Worm (Caenorhabditis elegans) whole organism, late embryonic: ENCODE measurements around the gene Y37D8A.25.

Experiments used
- C08G9.2 ChIP-seq: sonication (generic microtip); optimal IDR thresholded peaks from 2 replicates; lab custom pipeline; 2016; ENCODE audit warnings: mild to moderate bottlenecking, missing genetic modification characterization, moderate library complexity, missing compliant biosample characterization
- C38D4.7 ChIP-seq: fragments of 200-800 bp; sonication (Bioruptor generic); optimal IDR thresholded peaks from 2 replicates; lab custom pipeline; 2018; ENCODE audit warnings: mild to moderate bottlenecking, missing genetic modification characterization, moderate library complexity, missing compliant biosample characterization
- F13H6.1 ChIP-seq: sonication (generic microtip); optimal IDR thresholded peaks from 2 replicates; lab custom pipeline; 2016; ENCODE audit warnings: missing genetic modification characterization, missing compliant biosample characterization
- T23F11.4 ChIP-seq: fragments of 200-800 bp; sonication (Bioruptor generic); optimal IDR thresholded peaks from 2 replicates; lab custom pipeline; 2018; ENCODE audit warnings: mild to moderate bottlenecking, missing genetic modification characterization, missing compliant biosample characterization
- Y22D7AL.16 ChIP-seq: sonication (generic microtip); optimal IDR thresholded peaks from 2 replicates; lab custom pipeline; 2016; ENCODE audit warnings: missing genetic modification characterization, missing compliant biosample characterization
- ceh-14 ChIP-seq: sonication (generic microtip); optimal IDR thresholded peaks from 2 replicates; lab custom pipeline; 2016; ENCODE audit warnings: missing genotype, missing genetic modification characterization, missing compliant biosample characterization
- ceh-2 ChIP-seq: sonication (generic microtip); optimal IDR thresholded peaks from 2 replicates; lab custom pipeline; 2016; ENCODE audit warnings: missing genotype, missing genetic modification characterization, missing compliant biosample characterization
- ceh-22 ChIP-seq: sonication (generic microtip); optimal IDR thresholded peaks from 2 replicates; lab custom pipeline; 2017; ENCODE audit warnings: missing biosample characterization, missing genetic modification characterization
- ceh-34 ChIP-seq: sonication (generic microtip); optimal IDR thresholded peaks from 2 replicates; lab custom pipeline; 2016; ENCODE audit warnings: mild to moderate bottlenecking, missing genetic modification characterization, missing compliant biosample characterization
- ceh-6 ChIP-seq: fragments of 200-800 bp; sonication (Bioruptor generic); optimal IDR thresholded peaks from 2 replicates; lab custom pipeline; 2018; ENCODE audit warnings: mild to moderate bottlenecking, missing genetic modification characterization, missing compliant biosample characterization
- dmd-4 ChIP-seq: sonication (generic microtip); optimal IDR thresholded peaks from 2 replicates; lab custom pipeline; 2016; ENCODE audit warnings: borderline replicate concordance, missing genetic modification characterization, missing compliant biosample characterization
- dve-1 ChIP-seq: sonication (generic microtip); optimal IDR thresholded peaks from 2 replicates; lab custom pipeline; 2017; ENCODE audit warnings: antibody characterized with exemption, mild to moderate bottlenecking, missing genetic modification characterization, missing compliant biosample characterization
- elt-2 ChIP-seq: sonication (generic microtip); optimal IDR thresholded peaks from 2 replicates; lab custom pipeline; 2016; ENCODE audit warnings: missing genetic modification reagents, missing genetic modification characterization, missing compliant biosample characterization
- elt-4 ChIP-seq: sonication (generic microtip); optimal IDR thresholded peaks from 2 replicates; lab custom pipeline; 2016; ENCODE audit warnings: missing genetic modification characterization, missing compliant biosample characterization
- gmeb-2 ChIP-seq: sonication (generic microtip); optimal IDR thresholded peaks from 2 replicates; lab custom pipeline; 2016; ENCODE audit warnings: missing genetic modification characterization, inconsistent platforms, missing compliant biosample characterization
- hlh-30 ChIP-seq: sonication (generic microtip); optimal IDR thresholded peaks from 2 replicates; lab custom pipeline; 2017; ENCODE audit warnings: antibody characterized with exemption, missing genetic modification characterization, missing compliant biosample characterization; ENCODE audit not compliant: insufficient read depth
- hlh-6 ChIP-seq: sonication (generic microtip); optimal IDR thresholded peaks from 2 replicates; lab custom pipeline; 2016; ENCODE audit warnings: missing genotype, missing genetic modification characterization, missing compliant biosample characterization
- hlh-8 ChIP-seq: sonication (generic microtip); optimal IDR thresholded peaks from 2 replicates; lab custom pipeline; 2016; ENCODE audit warnings: missing genotype, missing genetic modification characterization, missing compliant biosample characterization
- lin-11 ChIP-seq: fragments of 200-800 bp; sonication (Bioruptor generic); optimal IDR thresholded peaks from 2 replicates; lab custom pipeline; 2018; ENCODE audit warnings: mild to moderate bottlenecking, missing genetic modification characterization, missing compliant biosample characterization
- mec-3 ChIP-seq: sonication (generic microtip); optimal IDR thresholded peaks from 2 replicates; lab custom pipeline; 2016; ENCODE audit warnings: borderline replicate concordance, missing genetic modification characterization, missing compliant biosample characterization
- npax-4 ChIP-seq: sonication (generic microtip); optimal IDR thresholded peaks from 2 replicates; lab custom pipeline; 2016; ENCODE audit warnings: missing genetic modification characterization, missing compliant biosample characterization
- odd-2 ChIP-seq: sonication (generic microtip); optimal IDR thresholded peaks from 2 replicates; lab custom pipeline; 2017; ENCODE audit warnings: antibody characterized with exemption, mild to moderate bottlenecking, missing genetic modification characterization, missing compliant biosample characterization
- pag-3 ChIP-seq: sonication (generic microtip); optimal IDR thresholded peaks from 2 replicates; lab custom pipeline; 2016; ENCODE audit warnings: missing compliant biosample characterization, missing genetic modification characterization, borderline replicate concordance
- pat-9 ChIP-seq: fragments of 200-800 bp; sonication (Bioruptor generic); optimal IDR thresholded peaks from 2 replicates; lab custom pipeline; 2018; ENCODE audit warnings: mild to moderate bottlenecking, missing genetic modification characterization, moderate library complexity, missing compliant biosample characterization
- pax-1 ChIP-seq: fragments of 150-350 bp; optimal IDR thresholded peaks from 2 replicates; lab custom pipeline; 2014; ENCODE audit warnings: missing biosample characterization, missing genetic modification characterization
- pha-4 ChIP-seq: fragments of 150-350 bp; optimal IDR thresholded peaks from 2 replicates; lab custom pipeline; 2018; ENCODE audit warnings: missing biosample characterization, missing genetic modification reagents, missing genetic modification characterization
- pqm-1 ChIP-seq: sonication (generic microtip); optimal IDR thresholded peaks from 2 replicates; lab custom pipeline; 2016; ENCODE audit warnings: missing genetic modification characterization, missing compliant biosample characterization
- sdc-2 ChIP-seq: sonication (generic microtip); optimal IDR thresholded peaks from 2 replicates; lab custom pipeline; 2016; ENCODE audit warnings: missing genotype, missing genetic modification characterization, missing compliant biosample characterization
- sox-4 ChIP-seq: sonication (generic microtip); optimal IDR thresholded peaks from 2 replicates; lab custom pipeline; 2017; ENCODE audit warnings: mild to moderate bottlenecking, missing genetic modification characterization, inconsistent platforms, missing compliant biosample characterization
- tbx-2 ChIP-seq: sonication (generic microtip); optimal IDR thresholded peaks from 2 replicates; lab custom pipeline; 2016; ENCODE audit warnings: missing genetic modification characterization, missing compliant biosample characterization
- tbx-7 ChIP-seq: sonication (generic microtip); optimal IDR thresholded peaks from 2 replicates; lab custom pipeline; 2016; ENCODE audit warnings: missing genotype, missing genetic modification characterization, missing compliant biosample characterization
- ttx-3 ChIP-seq: sonication (generic microtip); optimal IDR thresholded peaks from 2 replicates; lab custom pipeline; 2016; ENCODE audit warnings: missing genetic modification reagents, missing genetic modification characterization, missing compliant biosample characterization
- unc-42 ChIP-seq: sonication (generic microtip); optimal IDR thresholded peaks from 2 replicates; lab custom pipeline; 2016; ENCODE audit warnings: missing genotype, missing genetic modification characterization, missing compliant biosample characterization
- unc-55 ChIP-seq: sonication (generic microtip); optimal IDR thresholded peaks from 2 replicates; lab custom pipeline; 2017; ENCODE audit warnings: missing biosample characterization, missing genetic modification reagents, missing genetic modification characterization

Y37D8A.25 gene

DNA sequence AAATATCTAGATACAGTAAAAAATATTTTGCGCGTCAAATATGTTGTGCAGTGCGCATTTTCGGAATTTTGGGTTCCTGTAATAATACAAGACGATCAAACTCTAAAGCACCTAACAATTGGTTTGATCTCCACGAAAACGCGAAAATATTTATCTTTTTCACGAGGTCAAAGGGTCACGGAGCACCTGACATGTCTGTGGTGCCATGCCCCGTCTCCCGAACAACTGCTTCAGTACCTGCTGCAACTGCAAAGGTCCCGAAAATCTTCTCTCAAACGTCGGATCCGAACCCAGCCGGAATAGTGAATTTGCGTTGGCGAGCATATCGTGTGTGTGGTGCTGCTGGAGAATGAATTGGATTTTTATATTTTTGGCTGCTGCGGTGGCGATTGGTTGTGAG, at the start of gene Y37D8A.25, which contains the start of gene Y37D8A.2:
Gene Y37D8A.25, minus strand, starts transcription at position 345 of the 400 bp plus-strand sequence.
Gene Y37D8A.2, plus strand, starts transcription at position 285 of the 400 bp plus-strand sequence.
- no peak for TF ChIP-seq hlh-6 (tag; lab: Kevin White, UChicago)
- TF ChIP-seq sdc-2 (tag; lab: Kevin White, UChicago): no peak
- no peak for TF ChIP-seq gmeb-2 (tag; lab: Kevin White, UChicago)
- no peak for TF ChIP-seq ceh-6 (GFP tag; lab: Kevin White, UChicago)
- TF ChIP-seq pha-4 (tag; lab: Kevin White, UChicago): no peak
- TF ChIP-seq hlh-8 (tag; lab: Kevin White, UChicago): no peak
- TF ChIP-seq mec-3: no peak
- TF ChIP-seq T23F11.4 (GFP tag; lab: Kevin White, UChicago): no peak
- TF ChIP-seq pqm-1 (tag; lab: Kevin White, UChicago): no peak
- TF ChIP-seq elt-4 (tag; lab: Kevin White, UChicago): no peak
- no peak for TF ChIP-seq sox-4 (tag; lab: Kevin White, UChicago)

DNA sequence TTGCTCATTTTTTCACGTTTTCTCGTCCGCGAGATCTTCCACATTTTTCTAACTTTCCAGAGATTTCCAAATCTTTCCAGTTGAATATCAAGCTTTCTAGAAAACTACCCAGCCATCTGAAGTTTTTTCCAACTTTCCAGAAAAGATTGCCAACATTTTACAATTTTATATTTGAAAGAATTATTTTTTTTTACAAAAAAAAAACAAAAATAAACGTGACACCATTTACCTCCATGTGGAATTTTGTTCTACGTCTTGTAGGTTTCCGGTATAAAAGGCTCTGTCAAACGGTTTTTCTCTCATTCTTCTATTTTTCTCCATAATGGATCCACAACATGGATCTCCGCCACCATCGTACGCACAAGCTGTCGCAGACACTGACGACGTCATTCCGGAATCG, 44.6 kb upstream of the Y37D8A.25 start, which contains the start of gene Y37D8A.8:
Gene Y37D8A.8, plus strand, starts transcription at position 301 of the 400 bp plus-strand sequence.
- TF ChIP-seq ceh-2 (tag; lab: Kevin White, UChicago) (no peak), gmeb-2 (tag; lab: Kevin White, UChicago) (no peak), Y22D7AL.16 (tag; lab: Kevin White, UChicago) (no peak)

DNA sequence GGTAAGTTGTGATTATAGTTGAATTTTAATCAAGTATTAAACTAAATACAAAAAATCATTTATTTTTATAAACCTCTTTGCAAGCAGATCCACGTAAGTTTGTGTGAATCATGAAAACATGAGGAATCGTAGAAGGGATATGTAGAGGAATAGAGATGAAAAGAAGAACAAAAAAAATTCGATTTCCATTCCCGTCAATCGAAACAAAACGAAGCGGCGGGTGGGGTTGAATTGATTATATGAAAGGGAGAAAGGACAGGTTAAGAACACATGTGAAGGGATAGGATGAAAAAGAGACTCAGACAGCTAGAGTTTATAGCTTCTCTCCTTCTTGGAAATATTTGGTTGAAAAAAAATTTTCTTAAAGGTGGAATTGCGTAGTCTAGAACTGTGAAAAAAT, 40.1 kb upstream of the Y37D8A.25 start:
- TF ChIP-seq F13H6.1 (tag; lab: Kevin White, UChicago) (no peak), pag-3 (tag; lab: Kevin White, UChicago) (no peak), unc-42 (tag; lab: Kevin White, UChicago) (no peak), elt-2 (no peak), dve-1 (tag; lab: Kevin White, UChicago) (no peak), ceh-6 (GFP tag; lab: Kevin White, UChicago) (no peak), npax-4 (tag; lab: Kevin White, UChicago) (no peak), C38D4.7 (GFP tag; lab: Kevin White, UChicago) (no peak), ceh-34 (tag; lab: Kevin White, UChicago) (no peak), ceh-2 (tag; lab: Kevin White, UChicago) (no peak), unc-55 (no peak), hlh-30 (no peak), ceh-22 (tag; lab: Kevin White, UChicago) (no peak)

DNA sequence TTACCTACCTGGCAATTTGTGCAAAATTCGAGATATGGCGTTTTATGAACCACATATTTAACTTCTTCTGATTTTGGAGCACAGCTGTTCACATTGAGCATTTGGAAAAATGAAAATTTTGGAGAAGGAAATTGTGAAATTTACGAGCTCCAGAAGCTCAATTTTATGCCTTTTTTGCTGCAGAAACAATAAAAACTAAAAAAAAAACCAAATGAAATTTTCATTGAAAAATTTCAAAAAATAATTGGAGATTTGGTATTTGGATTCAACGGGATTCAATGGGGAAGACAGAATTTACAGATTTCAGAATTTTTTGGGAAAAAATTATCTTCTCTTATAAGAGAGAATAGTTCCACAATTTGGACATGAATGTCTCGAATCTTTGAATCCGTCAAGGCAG, 36.6 kb upstream of the Y37D8A.25 start, which contains the start of gene Y37D8A.26:
Gene Y37D8A.26, minus strand, starts transcription at position 101 of the 400 bp plus-strand sequence.
- TF ChIP-seq pha-4 (tag; lab: Kevin White, UChicago): no peak
- no peak for TF ChIP-seq pax-1 (tag; lab: Kevin White, UChicago)
- no peak for TF ChIP-seq hlh-8 (tag; lab: Kevin White, UChicago)
- TF ChIP-seq odd-2 (tag; lab: Kevin White, UChicago): no peak
- TF ChIP-seq tbx-2: no peak
- TF ChIP-seq tbx-7: no peak
- no peak for TF ChIP-seq C08G9.2 (tag; lab: Kevin White, UChicago)
- TF ChIP-seq ttx-3 (tag; lab: Kevin White, UChicago): no peak
- no peak for TF ChIP-seq ceh-14
- TF ChIP-seq sox-4 (tag; lab: Kevin White, UChicago): no peak
- TF ChIP-seq pat-9 (tag; lab: Kevin White, UChicago): no peak
- TF ChIP-seq lin-11 (tag; lab: Kevin White, UChicago): no peak
- no peak for TF ChIP-seq pqm-1 (tag; lab: Kevin White, UChicago)
- no peak for TF ChIP-seq dmd-4 (tag; lab: Kevin White, UChicago)
- TF ChIP-seq Y22D7AL.16 (tag; lab: Kevin White, UChicago): no peak
- TF ChIP-seq, all 69 proteins: peak for 0
